Worm (Caenorhabditis elegans) whole organism, L4/young adult: ENCODE measurements around the gene Y54E2A.5.

Experiments used
- W03F9.2 ChIP-seq: fragments of 150-350 bp; optimal IDR thresholded peaks from 2 replicates; lab custom pipeline; 2014; ENCODE audit warnings: missing biosample characterization, missing genetic modification characterization
- dao-5 ChIP-seq: sonication (generic microtip); optimal IDR thresholded peaks from 2 replicates; lab custom pipeline; 2016; ENCODE audit warnings: missing genotype, missing genetic modification characterization, moderate library complexity, missing compliant biosample characterization
- him-1 ChIP-seq: sonication (generic microtip); optimal IDR thresholded peaks from 2 replicates; lab custom pipeline; 2016; ENCODE audit warnings: missing genotype, missing genetic modification reagents, missing genetic modification characterization, missing compliant biosample characterization

The Y54E2A.5 gene

DNA sequence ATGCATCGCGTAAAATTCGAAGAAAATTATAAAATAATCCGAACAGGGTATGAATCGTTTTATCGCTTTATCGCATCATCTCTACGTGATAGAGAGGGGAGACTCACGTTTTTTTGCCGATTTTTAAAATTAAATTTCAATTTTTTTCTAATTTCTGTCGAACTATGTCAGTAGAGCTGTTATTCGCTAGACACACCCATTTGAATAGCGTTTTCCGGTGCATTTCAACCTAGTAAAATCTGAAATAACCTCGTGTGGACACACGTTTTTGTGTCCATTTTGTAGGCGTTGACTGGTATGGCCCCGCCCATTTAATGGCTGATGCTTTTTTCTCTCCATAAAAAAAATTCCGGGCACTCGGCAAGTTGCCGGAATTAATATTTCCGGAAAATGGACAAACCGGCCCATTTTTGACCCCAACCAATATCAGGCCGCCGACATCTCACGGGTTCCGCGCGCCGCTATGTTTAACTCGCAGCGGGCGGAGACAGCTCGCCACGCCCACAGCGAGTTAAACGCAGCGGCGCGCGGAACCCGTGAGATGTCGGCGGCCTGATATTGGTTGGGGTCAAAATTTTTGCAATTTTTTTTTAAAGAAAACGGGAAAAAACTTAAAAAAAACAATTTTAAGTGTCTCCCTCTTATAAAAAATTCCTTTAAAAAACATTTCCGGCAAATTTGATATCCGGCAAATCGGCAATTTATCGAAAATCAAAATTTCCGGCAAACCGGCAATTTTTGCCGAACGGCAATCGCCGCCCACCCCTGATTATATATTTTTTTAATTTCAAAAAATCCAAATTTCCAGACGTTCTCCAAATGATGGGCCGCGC is 15.6 kb upstream of the Y54E2A.5 start, which contains the start of gene Y54E2A.7:
Y54E2A.7 (minus strand) TSS at position 51 of the 833 bp plus-strand sequence.
- TF ChIP-seq dao-5 (tag; lab: Kevin White, UChicago) = no peak
- no peak for TF ChIP-seq W03F9.2
- TF ChIP-seq him-1 (tag; lab: Kevin White, UChicago) = no peak

DNA sequence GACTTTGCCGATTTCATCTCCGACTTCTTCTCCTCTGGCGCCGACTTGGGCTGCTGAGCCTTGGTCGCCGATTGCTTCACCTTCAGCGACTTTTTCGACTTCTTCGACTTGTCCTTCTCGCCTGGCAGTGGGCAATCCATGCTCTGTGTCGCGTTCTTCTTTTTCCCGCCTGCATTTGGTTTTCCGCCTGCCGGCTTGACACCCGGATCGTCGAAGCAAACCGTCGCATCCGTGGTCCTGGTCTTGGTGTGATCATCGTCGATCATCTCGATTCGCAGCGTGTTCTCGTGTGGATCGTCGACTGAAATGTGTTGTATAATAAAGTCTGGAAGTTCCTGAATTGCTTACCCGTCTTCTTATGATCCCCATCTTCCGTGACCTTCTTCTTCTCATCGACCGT is 14.5 kb upstream of the Y54E2A.5 start:
- TF ChIP-seq dao-5 (tag; lab: Kevin White, UChicago) (no peak), W03F9.2 (no peak), him-1 (tag; lab: Kevin White, UChicago) (no peak)

DNA sequence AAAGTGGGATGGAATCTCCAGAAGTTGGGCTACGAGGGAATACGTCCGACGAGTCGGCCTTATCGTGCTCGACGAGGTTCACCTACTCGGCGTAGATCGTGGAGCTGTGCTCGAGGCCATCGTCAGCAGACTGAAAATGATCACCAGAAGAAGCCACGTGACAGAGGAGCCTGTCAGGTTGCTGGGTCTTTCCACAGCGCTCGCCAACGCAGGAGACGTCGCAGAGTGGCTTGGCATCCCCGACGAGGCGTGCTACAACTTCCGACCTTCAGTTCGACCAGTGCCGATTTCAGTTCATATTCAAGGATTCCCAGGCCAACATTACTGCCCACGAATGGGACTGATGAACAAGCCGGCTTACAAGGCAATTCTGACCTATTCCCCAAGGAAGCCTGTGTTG is 13.5 kb upstream of the Y54E2A.5 start:
- no peak for TF ChIP-seq W03F9.2
- no peak for TF ChIP-seq him-1 (tag; lab: Kevin White, UChicago)
- TF ChIP-seq dao-5 (tag; lab: Kevin White, UChicago) = no peak

DNA sequence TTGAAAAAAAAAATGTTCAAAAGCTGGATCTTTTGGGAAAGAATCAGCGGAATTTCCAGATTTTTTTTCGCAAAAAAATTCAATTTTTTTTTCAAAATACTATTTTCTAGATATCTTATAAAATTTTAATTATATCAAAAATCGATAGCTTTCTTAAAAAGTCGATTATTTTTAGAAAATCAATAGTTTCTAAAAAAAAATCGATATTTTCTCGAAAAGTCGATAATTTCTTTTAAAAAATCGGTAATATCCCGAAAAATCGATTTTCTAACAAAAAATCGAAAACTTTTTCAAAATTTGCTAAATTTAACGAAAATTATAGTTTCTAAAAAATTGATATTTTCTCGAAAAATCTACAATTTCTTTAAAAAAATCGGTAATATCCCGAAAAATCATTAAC is 11.2 kb upstream of the Y54E2A.5 start:
- TF ChIP-seq dao-5 (tag; lab: Kevin White, UChicago) (no peak), W03F9.2 (no peak), him-1 (tag; lab: Kevin White, UChicago) (no peak)

DNA sequence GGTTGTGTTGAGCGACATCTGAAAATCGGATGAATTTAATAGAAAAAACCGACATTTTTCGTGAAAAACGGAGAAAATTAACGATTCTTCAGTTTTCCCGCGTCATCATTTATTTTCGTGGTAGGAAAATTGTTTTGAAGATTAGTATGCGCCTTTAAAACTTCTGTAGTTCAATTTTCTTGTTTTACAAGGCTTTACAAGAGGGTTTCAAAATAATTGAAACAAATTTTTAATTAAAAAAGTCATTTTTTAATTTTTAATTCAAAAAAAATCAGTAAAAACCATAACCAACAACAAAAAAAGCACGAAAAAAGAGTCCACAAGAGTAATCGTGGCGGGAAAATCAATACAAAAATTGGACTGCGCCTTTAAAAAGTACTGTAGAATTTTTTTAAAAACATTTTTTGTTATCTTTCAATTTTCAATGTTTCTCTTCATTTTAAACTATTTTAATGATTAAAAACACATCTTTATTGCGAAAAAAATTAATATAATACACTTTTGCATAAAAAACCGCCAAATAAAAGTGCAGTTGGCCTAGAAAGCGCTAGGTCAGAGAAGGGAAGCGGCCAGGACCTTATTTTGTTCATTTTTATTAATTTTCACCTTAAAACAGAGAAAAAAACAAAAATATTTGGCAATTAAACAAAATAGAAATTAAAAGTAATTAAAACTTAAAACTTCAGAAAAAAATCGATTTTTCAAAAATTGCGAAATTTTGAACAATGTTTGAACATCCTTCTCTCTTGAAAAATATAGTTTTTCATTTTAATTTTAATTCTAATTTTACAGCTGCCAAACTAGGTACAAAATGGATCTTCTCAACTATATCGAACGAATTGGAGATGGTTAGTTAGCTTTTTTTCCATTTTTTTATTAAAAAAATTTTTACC is 3.5 kb downstream of the Y54E2A.5 start, which contains the start of the genes tac-1 and Y54E2A.4:
tac-1 (minus strand) TSS at position 20 of the 893 bp plus-strand sequence.
Y54E2A.4 (plus strand) TSS at position 765 of the 893 bp plus-strand sequence.
- TF ChIP-seq dao-5 (tag; lab: Kevin White, UChicago) (no peak), W03F9.2 (peak; percentile 7)

DNA sequence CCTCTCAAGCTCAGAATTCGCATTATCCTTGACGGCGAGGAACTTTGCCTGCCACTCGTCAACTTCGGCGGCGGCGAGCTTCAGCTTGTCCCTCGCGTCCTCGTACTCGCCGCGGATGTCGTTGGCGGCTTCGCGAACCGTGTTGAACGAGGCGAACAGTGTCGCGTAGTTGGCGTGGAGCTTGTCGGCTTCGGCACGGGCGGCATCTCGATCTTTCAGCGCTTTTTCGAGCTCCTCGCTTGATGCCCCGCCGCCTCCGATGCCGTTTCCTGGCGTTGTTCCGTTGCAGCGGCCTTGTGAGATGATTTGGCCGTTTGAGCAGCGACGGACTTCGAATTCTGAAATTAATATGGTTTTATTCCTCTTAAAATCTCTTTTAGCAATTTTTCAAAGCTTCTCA is 4.4 kb downstream of the Y54E2A.5 start:
- TF ChIP-seq W03F9.2 (no peak), him-1 (tag; lab: Kevin White, UChicago) (no peak)

DNA sequence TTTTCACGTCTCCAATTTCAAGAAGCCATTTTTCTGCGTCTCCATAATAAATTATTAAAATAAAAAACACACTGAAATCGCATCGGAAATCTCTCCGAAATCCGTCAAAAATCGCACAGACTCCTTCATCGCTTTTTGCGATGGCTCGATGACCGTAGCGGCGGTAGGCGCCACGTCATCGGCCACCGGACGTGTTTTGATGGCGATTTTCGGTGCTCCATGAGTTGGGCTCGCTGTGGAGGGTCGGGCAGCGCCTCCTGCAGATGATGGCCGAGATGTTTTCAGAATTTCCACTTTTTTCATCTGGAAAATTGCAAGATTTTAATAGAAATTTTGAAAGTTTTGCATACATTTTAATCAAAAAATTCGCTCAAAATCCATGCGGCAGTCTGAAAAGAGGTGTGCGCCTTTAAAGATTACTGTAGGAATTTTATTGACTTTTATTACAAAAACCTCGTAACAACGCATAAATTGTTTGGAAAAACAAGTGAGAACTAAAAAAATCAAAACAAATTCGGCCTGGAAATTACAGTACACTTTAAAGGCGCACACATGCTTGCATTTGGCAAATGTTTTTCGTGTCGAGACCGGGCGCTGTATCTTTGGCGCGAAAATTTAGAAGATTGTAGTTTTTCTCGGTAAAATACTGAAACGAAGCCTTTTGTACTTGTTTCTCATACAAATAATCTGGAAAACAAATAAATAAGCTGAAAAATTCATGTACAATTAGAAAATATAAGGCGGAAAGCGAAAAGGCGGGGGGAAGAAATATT is 5.2 kb downstream of the Y54E2A.5 start, which contains the start of gene smg-9:
smg-9 (minus strand) TSS at position 663 of the 773 bp plus-strand sequence.
- no peak for TF ChIP-seq W03F9.2
- no peak for TF ChIP-seq dao-5 (tag; lab: Kevin White, UChicago)
- TF ChIP-seq him-1 (tag; lab: Kevin White, UChicago) = no peak

DNA sequence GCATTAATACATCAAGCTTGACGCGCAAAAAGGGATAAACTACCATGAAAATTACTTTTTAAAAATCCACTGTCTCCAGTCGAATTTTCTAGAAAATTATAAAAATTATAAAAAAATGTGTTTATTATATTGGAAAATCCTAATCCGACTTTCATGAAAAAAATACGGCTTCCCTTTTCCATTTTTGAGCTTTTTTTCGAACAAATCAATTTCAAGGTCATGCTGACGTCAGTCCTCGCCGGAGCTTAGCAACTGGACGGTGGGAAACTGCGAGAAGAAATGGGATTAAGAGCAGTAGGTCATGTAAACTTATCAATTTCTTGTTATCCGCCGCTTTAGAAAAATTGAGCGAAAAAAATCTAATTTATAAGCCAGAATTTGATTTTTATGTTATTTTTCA is 12.5 kb downstream of the Y54E2A.5 start:
- no peak for TF ChIP-seq dao-5 (tag; lab: Kevin White, UChicago)
- no peak for TF ChIP-seq W03F9.2
- no peak for TF ChIP-seq him-1 (tag; lab: Kevin White, UChicago)

DNA sequence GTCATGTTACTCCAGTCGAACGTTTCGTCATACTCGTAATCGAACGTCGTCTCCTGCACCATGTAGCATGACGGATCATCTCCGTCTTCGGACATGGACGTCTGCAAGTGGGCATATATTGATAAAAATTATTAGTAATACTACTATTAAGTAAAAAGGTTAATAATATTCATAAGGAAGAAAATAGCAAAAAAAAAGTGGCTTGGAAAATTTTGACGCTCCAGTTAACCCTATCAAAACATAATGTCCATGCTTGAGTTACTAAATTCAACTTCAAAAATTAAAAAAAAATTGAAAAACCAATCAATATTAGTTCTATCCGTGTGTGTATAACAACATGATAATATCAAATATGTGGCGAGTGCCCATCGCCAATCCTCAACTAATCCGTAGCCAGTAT is 18.5 kb downstream of the Y54E2A.5 start, which contains the start of gene npr-34:
npr-34 (minus strand) TSS at position 101 of the 400 bp plus-strand sequence.
- TF ChIP-seq him-1 (tag; lab: Kevin White, UChicago) (no peak), W03F9.2 (no peak), dao-5 (tag; lab: Kevin White, UChicago) (no peak)

DNA sequence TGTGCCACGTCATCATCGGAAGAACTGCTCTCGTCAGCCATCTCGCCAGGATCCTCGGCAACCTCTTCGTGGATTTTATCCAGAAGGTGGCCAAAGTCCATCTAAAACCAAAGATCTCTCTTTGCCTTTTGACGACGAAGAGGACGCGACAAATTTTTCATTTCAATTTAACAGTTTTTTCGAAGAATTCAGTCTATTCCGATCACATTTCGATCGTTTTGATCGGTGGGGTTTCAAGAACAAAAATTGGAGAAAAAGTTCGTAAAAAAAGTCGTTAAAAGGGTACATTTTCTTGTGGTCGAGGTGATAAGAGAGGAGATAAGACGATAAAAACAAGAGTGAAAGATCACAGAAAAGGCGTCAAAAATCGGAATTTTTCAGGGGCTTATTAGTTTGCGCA is 24.2 kb downstream of the Y54E2A.5 start, which contains the start of gene glna-1:
glna-1 (minus strand) TSS at position 101 of the 400 bp plus-strand sequence.
- TF ChIP-seq dao-5 (tag; lab: Kevin White, UChicago) (no peak), W03F9.2 (no peak), him-1 (tag; lab: Kevin White, UChicago) (no peak)

DNA sequence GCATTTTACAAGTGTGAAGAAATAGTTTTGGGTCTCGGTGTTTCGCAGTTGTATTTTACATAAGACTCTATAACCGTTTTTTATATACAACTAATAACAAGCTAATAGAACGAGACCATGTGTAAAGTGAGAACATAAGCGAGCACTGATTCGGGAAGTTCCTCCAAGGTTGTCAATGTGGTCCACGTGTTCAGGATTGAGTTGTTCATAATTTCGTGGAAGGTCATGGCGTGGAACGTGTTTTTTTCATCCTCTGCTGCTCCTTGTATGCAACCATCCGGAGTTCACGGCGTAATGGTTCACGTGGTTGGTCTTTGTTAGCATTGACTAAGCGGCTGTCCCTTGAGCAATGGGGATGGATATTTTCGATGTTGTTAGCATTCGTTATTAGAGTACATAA is 29.5 kb downstream of the Y54E2A.5 start:
- TF ChIP-seq dao-5 (tag; lab: Kevin White, UChicago) = no peak
- no peak for TF ChIP-seq W03F9.2
- TF ChIP-seq him-1 (tag; lab: Kevin White, UChicago) = no peak

DNA sequence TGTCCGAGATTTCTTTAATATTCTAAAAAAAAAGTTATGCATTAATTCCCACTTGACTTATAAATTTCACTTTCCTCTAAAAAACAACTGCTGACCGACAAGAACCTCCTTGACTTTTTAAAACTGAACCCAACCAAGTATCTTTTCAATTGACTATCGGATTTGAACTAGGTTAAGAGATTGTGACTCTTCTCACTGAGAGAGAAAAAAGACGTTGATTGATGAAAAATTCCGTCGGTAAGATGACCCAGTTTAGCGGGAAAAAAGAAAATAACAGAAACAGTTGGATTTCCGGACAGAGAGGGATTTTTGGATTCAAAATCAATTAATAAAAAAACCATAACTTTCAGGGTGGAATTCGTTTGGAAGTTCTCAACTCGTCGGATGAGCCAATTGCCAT is 51.1 kb downstream of the Y54E2A.5 start:
- TF ChIP-seq dao-5 (tag; lab: Kevin White, UChicago) (no peak), him-1 (tag; lab: Kevin White, UChicago) (no peak), W03F9.2 (no peak)
